Worm (Caenorhabditis elegans) whole organism, L4 larva: ENCODE results near the gene nop-1.

Source experiments
- F10B5.3 ChIP-seq: sonication (generic microtip); optimal IDR thresholded peaks from 2 replicates; lab custom pipeline; 2016; ENCODE audit warnings: mild to moderate bottlenecking, missing genetic modification characterization, missing compliant biosample characterization
- F26F4.8 ChIP-seq: fragments of 200-800 bp; sonication (Bioruptor generic); conservative IDR thresholded peaks from 2 replicates; pipeline ENCODE4 v1.3.6; 2022; ENCODE audit warnings: missing genetic modification characterization, missing compliant biosample characterization
- F37D6.2 ChIP-seq: sonication (generic microtip); optimal IDR thresholded peaks from 2 replicates; lab custom pipeline; 2016; ENCODE audit warnings: mild to moderate bottlenecking, missing genetic modification characterization, missing compliant biosample characterization
- T20F7.1 ChIP-seq: fragments of 200-800 bp; sonication (Bioruptor generic); optimal IDR thresholded peaks from 2 replicates; lab custom pipeline; 2018; ENCODE audit warnings: mild to moderate bottlenecking, missing genetic modification characterization, missing compliant biosample characterization
- Y5F2A.4 ChIP-seq: fragments of 200-800 bp; sonication (Bioruptor generic); optimal IDR thresholded peaks from 2 replicates; lab custom pipeline; 2018; ENCODE audit warnings: mild to moderate bottlenecking, missing genetic modification characterization, missing compliant biosample characterization
- aha-1 ChIP-seq: fragments of 150-350 bp; peaks from one replicate; lab custom pipeline; 2014; ENCODE audit warnings: missing biosample characterization, missing genetic modification characterization
- arid-1 ChIP-seq: fragments of 200-800 bp; sonication (Bioruptor generic); conservative IDR thresholded peaks from 2 replicates; pipeline ENCODE4 v1.3.6; 2022; ENCODE audit warnings: missing genetic modification reagents, missing genetic modification characterization, missing compliant biosample characterization
- ceh-20 ChIP-seq: fragments of 200-800 bp; sonication (Bioruptor generic); IDR thresholded peaks from 2 replicates; pipeline ENCODE4 v1.3.6; 2022; ENCODE audit warnings: missing genetic modification reagents, missing genetic modification characterization, missing compliant biosample characterization
- ceh-82 ChIP-seq: sonication (generic microtip); optimal IDR thresholded peaks from 2 replicates; lab custom pipeline; 2017; ENCODE audit warnings: missing biosample characterization, missing genetic modification characterization
- ces-1 ChIP-seq: fragments of 150-350 bp; sonication (generic microtip); optimal IDR thresholded peaks from 4 replicates; lab custom pipeline; 2014; ENCODE audit warnings: missing biosample characterization, missing genetic modification reagents, missing genetic modification characterization
- ctbp-1 ChIP-seq: fragments of 200-800 bp; sonication (Bioruptor generic); IDR thresholded peaks from 2 replicates; pipeline ENCODE4 v1.3.6; 2022; ENCODE audit warnings: missing genetic modification reagents, missing genetic modification characterization, missing compliant biosample characterization
- daf-16 ChIP-seq, 3 experiments: sonication (generic microtip); optimal IDR thresholded peaks; 2 replicates each; lab custom pipeline; 2016 to 2017; ENCODE audit warnings: missing genetic modification characterization in 3 of 3, missing genetic modification reagents in 3 of 3, mild to moderate bottlenecking in 2 of 3, missing compliant biosample characterization in 2 of 3, missing biosample characterization in 1 of 3, moderate library complexity in 1 of 3
- daf-19 ChIP-seq: fragments of 200-800 bp; sonication (Bioruptor generic); conservative IDR thresholded peaks from 2 replicates; pipeline ENCODE4 v1.3.6; 2022; ENCODE audit warnings: missing genetic modification characterization, missing compliant biosample characterization
- dmd-6 ChIP-seq: fragments of 200-800 bp; sonication (Bioruptor generic); IDR thresholded peaks from 2 replicates; pipeline ENCODE4 v1.3.6; 2022; ENCODE audit warnings: missing genetic modification reagents, missing genetic modification characterization, missing compliant biosample characterization
- dve-1 ChIP-seq: sonication (generic microtip); optimal IDR thresholded peaks from 2 replicates; lab custom pipeline; 2017; ENCODE audit warnings: antibody characterized with exemption, mild to moderate bottlenecking, missing genetic modification characterization, missing compliant biosample characterization; ENCODE audit not compliant: insufficient read depth
- egl-27 ChIP-seq: sonication (generic microtip); optimal IDR thresholded peaks from 3 replicates; lab custom pipeline; 2017; ENCODE audit warnings: missing biosample characterization, missing genetic modification reagents, missing genetic modification characterization
- hlh-11 ChIP-seq: fragments of 200-800 bp; sonication (Bioruptor generic); optimal IDR thresholded peaks from 2 replicates; lab custom pipeline; 2018; ENCODE audit warnings: mild to moderate bottlenecking, missing genetic modification characterization, missing compliant biosample characterization
- hlh-30 ChIP-seq: sonication (generic microtip); optimal IDR thresholded peaks from 2 replicates; lab custom pipeline; 2017; ENCODE audit warnings: antibody characterized with exemption, mild to moderate bottlenecking, missing genetic modification characterization, missing compliant biosample characterization; ENCODE audit not compliant: insufficient read depth
- lin-13 ChIP-seq: fragments of 150-350 bp; optimal IDR thresholded peaks from 2 replicates; lab custom pipeline; 2014; ENCODE audit warnings: missing biosample characterization, missing genetic modification reagents, missing genetic modification characterization
- lin-38 ChIP-seq: fragments of 200-800 bp; sonication (Bioruptor generic); IDR thresholded peaks from 2 replicates; pipeline ENCODE4 v1.3.6; 2022; ENCODE audit warnings: missing genetic modification reagents, missing genetic modification characterization, missing compliant biosample characterization
- lir-3 ChIP-seq: sonication (generic microtip); optimal IDR thresholded peaks from 2 replicates; lab custom pipeline; 2016; ENCODE audit warnings: mild to moderate bottlenecking, missing genetic modification characterization, missing compliant biosample characterization
- madf-5 ChIP-seq, 2 experiments: fragments of 200-800 bp; sonication (Bioruptor generic); IDR thresholded peaks; 2 replicates each; pipeline ENCODE4 v1.3.6; 2022; ENCODE audit warnings: missing compliant biosample characterization in 2 of 2, missing genetic modification characterization in 2 of 2
- mdl-1 ChIP-seq, 2 experiments: fragments of 150-350 bp in 1 of 2; sonication (generic microtip) in 1 of 2; optimal IDR thresholded peaks; 2 replicates each; lab custom pipeline; 2014 to 2017; ENCODE audit warnings: missing biosample characterization in 2 of 2, missing genetic modification characterization in 2 of 2
- mep-1 ChIP-seq: fragments of 150-350 bp; sonication (generic microtip); optimal IDR thresholded peaks from 3 replicates; lab custom pipeline; 2014; ENCODE audit warnings: missing biosample characterization, missing genetic modification characterization
- mes-2 ChIP-seq: sonication (generic microtip); optimal IDR thresholded peaks from 2 replicates; lab custom pipeline; 2016; ENCODE audit warnings: missing genotype, mild to moderate bottlenecking, missing genetic modification characterization, missing compliant biosample characterization; ENCODE audit not compliant: poor library complexity, severe bottlenecking
- mxl-2 ChIP-seq: fragments of 200-800 bp; sonication (Bioruptor generic); conservative IDR thresholded peaks from 2 replicates; pipeline ENCODE4 v1.3.6; 2022; ENCODE audit warnings: missing genetic modification reagents, missing genetic modification characterization, missing compliant biosample characterization
- nhr-10 ChIP-seq: fragments of 150-350 bp; optimal IDR thresholded peaks from 2 replicates; lab custom pipeline; 2014; ENCODE audit warnings: missing biosample characterization, missing genetic modification characterization
- nhr-111 ChIP-seq: fragments of 200-800 bp; sonication (Bioruptor generic); optimal IDR thresholded peaks from 2 replicates; lab custom pipeline; 2018; ENCODE audit warnings: mild to moderate bottlenecking, missing genetic modification characterization, missing compliant biosample characterization
- nhr-28 ChIP-seq: fragments of 150-350 bp; optimal IDR thresholded peaks from 2 replicates; lab custom pipeline; 2014; ENCODE audit warnings: missing biosample characterization, missing genetic modification characterization
- nhr-42 ChIP-seq: fragments of 200-800 bp; sonication (Bioruptor generic); IDR thresholded peaks from 2 replicates; pipeline ENCODE4 v1.3.6; 2022; ENCODE audit warnings: missing genetic modification characterization, missing compliant biosample characterization
- nhr-48 ChIP-seq: sonication (generic microtip); optimal IDR thresholded peaks from 2 replicates; lab custom pipeline; 2016; ENCODE audit warnings: mild to moderate bottlenecking, missing genetic modification characterization, missing compliant biosample characterization
- nhr-6 ChIP-seq: fragments of 150-350 bp; optimal IDR thresholded peaks from 2 replicates; lab custom pipeline; 2014; ENCODE audit warnings: missing biosample characterization, missing genetic modification characterization
- nhr-77 ChIP-seq: fragments of 150-350 bp; optimal IDR thresholded peaks from 2 replicates; lab custom pipeline; 2014; ENCODE audit warnings: missing biosample characterization, missing genetic modification characterization
- pha-4 ChIP-seq, 2 experiments: fragments of 150-350 bp in 1 of 2; fragments of 200-800 bp in 1 of 2; sonication (Bioruptor generic) in 1 of 2; IDR thresholded peaks in 1 of 2; optimal IDR thresholded peaks in 1 of 2; 2 replicates each; pipeline versions ENCODE4 v1.3.6 to Lab custom; 2014 to 2022; ENCODE audit warnings: missing genetic modification characterization in 2 of 2, missing genetic modification reagents in 2 of 2, missing biosample characterization in 1 of 2, missing compliant biosample characterization in 1 of 2
- php-3 ChIP-seq: fragments of 200-800 bp; sonication (Bioruptor generic); IDR thresholded peaks from 2 replicates; pipeline ENCODE4 v1.3.6; 2022; ENCODE audit warnings: missing genetic modification reagents, missing genetic modification characterization, missing compliant biosample characterization
- pqm-1 ChIP-seq: sonication (generic microtip); optimal IDR thresholded peaks from 2 replicates; lab custom pipeline; 2017; ENCODE audit warnings: missing biosample characterization, missing genetic modification characterization
- sdz-12 ChIP-seq: fragments of 200-800 bp; sonication (Bioruptor generic); optimal IDR thresholded peaks from 2 replicates; lab custom pipeline; 2018; ENCODE audit warnings: mild to moderate bottlenecking, missing genetic modification characterization, missing compliant biosample characterization
- snpc-4 ChIP-seq: fragments of 150-350 bp; optimal IDR thresholded peaks from 2 replicates; lab custom pipeline; 2014; ENCODE audit warnings: missing biosample characterization, missing genetic modification characterization
- spr-3 ChIP-seq: fragments of 200-800 bp; sonication (Bioruptor generic); optimal IDR thresholded peaks from 2 replicates; lab custom pipeline; 2018; ENCODE audit warnings: mild to moderate bottlenecking, missing genetic modification characterization, missing compliant biosample characterization
- tra-1 ChIP-seq: fragments of 200-800 bp; sonication (Bioruptor generic); IDR thresholded peaks from 2 replicates; pipeline ENCODE4 v1.3.6; 2022; ENCODE audit warnings: missing genetic modification reagents, missing genetic modification characterization, missing compliant biosample characterization
- unc-39 ChIP-seq: sonication (generic microtip); optimal IDR thresholded peaks from 2 replicates; lab custom pipeline; 2017; ENCODE audit warnings: missing biosample characterization, missing genetic modification characterization
- unc-62 ChIP-seq, 3 experiments: fragments of 150-350 bp in 1 of 3; sonication (generic microtip); optimal IDR thresholded peaks in 2 of 3; peaks in 1 of 3; 1 replicate in 1 of 3; 2 replicates in 2 of 3; lab custom pipeline; 2014 to 2017; ENCODE audit warnings: missing biosample characterization in 3 of 3, missing genetic modification characterization in 3 of 3, missing genetic modification reagents in 3 of 3, missing genotype in 1 of 3
- zip-11 ChIP-seq: fragments of 200-800 bp; sonication (Bioruptor generic); IDR thresholded peaks from 2 replicates; pipeline ENCODE4 v1.3.6; 2022; ENCODE audit warnings: missing genetic modification characterization, missing compliant biosample characterization
- zip-2 ChIP-seq: fragments of 150-350 bp; optimal IDR thresholded peaks from 2 replicates; lab custom pipeline; 2014; ENCODE audit warnings: missing biosample characterization, missing genetic modification characterization
- ztf-7 ChIP-seq: fragments of 150-350 bp; optimal IDR thresholded peaks from 2 replicates; lab custom pipeline; 2014; ENCODE audit warnings: missing biosample characterization, missing genetic modification characterization

nop-1 gene

DNA sequence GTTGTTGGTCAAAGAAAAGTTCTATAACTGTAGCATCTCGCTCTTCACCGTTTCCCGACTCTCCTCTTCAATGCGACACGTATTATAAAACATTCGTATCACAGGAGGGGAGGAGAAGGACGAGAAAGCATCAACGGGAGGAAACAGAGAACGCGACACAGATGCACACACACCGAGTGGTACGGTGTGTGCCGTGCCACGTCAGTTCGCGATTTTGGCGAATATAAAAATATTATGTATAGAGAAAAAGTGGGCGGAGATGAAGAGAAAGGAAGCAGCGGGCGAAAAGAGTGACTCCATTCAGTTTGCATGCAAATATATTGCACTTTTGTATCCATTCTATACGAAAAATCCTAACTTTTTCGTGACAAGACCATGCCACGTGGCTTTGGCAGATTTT is 43.8 kb upstream of the nop-1 start (continued):
- TF ChIP-seq daf-16 (GFP tag; optimal IDR thresholded peaks at IDR 0.05; lab: Kevin White, UChicago) (no peak), daf-16 (tag; optimal IDR thresholded peaks at IDR 0.05; lab: Kevin White, UChicago) (peak; percentile 62), nhr-6 (tag; lab: Kevin White, UChicago) (no peak), egl-27 (tag; lab: Kevin White, UChicago) (no peak), hlh-30 (tag; lab: Kevin White, UChicago) (peak; percentile 29), sdz-12 (no peak), ctbp-1 (no peak), F10B5.3 (peak; percentile 27), pha-4 (GFP tag; IDR thresholded peaks at IDR 0.05; lab: Robert Waterston, UW) (no peak; the same call in 1 of the 2 replicates), pha-4 (tag; optimal IDR thresholded peaks at IDR 0.05; lab: Kevin White, UChicago) (peak; percentile 24)

DNA sequence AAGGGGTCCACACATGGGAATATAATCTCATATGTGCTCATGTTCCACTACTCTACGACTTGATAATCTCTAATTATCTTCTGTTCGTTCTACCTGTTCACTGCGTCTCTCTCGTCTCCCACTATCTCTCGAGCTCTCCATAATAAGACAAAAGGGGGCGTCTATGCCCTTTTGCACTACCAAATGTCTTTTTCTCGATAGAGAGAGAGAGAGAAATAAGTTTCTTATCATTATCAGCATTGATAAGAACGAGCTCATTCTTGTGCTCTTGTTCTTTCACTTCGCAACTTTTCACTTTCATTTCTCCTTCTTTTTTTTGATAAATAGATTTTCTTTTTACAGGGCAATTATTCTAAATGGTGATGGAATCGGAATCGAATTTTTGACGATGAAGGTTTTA is 42.6 kb upstream of the nop-1 start:
- TF ChIP-seq nhr-48 (tag; lab: Kevin White, UChicago) (no peak), ces-1 (GFP tag; lab: Kevin White, UChicago) (no peak), arid-1 (GFP tag; lab: Robert Waterston, UW) (no peak), mep-1 (tag; lab: Kevin White, UChicago) (peak; percentile 18), ztf-7 (tag; lab: Kevin White, UChicago) (peak; percentile 33), daf-19 (GFP tag; lab: Robert Waterston, UW) (no peak), ceh-82 (tag; lab: Kevin White, UChicago) (no peak), mes-2 (peak; percentile 40), zip-11 (no peak), madf-5 (GFP tag; IDR thresholded peaks at IDR 0.05; lab: Robert Waterston, UW) (no peak), ctbp-1 (no peak), nhr-6 (tag; lab: Kevin White, UChicago) (peak; percentile 33), pqm-1 (tag; lab: Kevin White, UChicago) (peak; percentile 95), daf-16 (GFP tag; optimal IDR thresholded peaks at IDR 0.05; lab: Kevin White, UChicago) (no peak), daf-16 (tag; optimal IDR thresholded peaks at IDR 0.05; lab: Kevin White, UChicago) (peak; percentile 57), aha-1 (tag; lab: Kevin White, UChicago) (no peak), F37D6.2 (tag; lab: Kevin White, UChicago) (no peak), nhr-28 (tag; lab: Kevin White, UChicago) (peak; percentile 67), dve-1 (tag; lab: Kevin White, UChicago) (peak; percentile 67), mdl-1 (tag; optimal IDR thresholded peaks at IDR 0.05; lab: Kevin White, UChicago) (no peak), hlh-11 (tag; lab: Kevin White, UChicago) (peak; percentile 59), unc-39 (tag; lab: Kevin White, UChicago) (no peak), dmd-6 (GFP tag; lab: Robert Waterston, UW) (peak; percentile 64), snpc-4 (tag; lab: Kevin White, UChicago) (no peak), tra-1 (GFP tag; lab: Robert Waterston, UW) (0 out of 2 replicates have a peak, but pooled peaks have one; percentile 10), Y5F2A.4 (GFP tag; lab: Kevin White, UChicago) (no peak), nhr-77 (tag; lab: Kevin White, UChicago) (peak; percentile 44)

DNA sequence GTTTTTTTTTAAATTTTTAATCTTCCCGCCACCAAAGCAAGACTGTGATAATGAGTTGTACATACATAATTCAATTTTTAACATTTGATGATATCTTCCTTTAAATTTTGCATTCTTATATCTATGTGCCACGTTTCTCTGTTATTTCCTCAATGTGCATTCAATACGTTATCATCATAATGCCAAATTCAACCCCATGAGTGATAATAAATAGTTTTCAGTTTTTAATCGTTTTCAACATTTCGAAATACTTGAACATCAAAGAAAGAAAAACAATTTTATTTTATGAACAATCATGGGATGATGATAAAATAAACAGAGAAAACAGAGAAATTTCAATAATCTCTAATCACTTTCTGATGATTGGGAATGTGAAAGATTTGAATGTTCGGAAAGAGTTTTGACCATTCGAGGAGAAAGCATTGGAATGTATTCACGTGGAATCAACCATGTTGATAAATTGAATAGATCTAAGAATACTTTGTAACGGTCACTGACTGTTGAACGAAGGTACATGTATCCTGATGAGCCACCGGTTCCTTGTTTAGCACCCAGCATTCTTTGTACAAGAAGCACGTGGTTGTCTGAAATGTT is 41.1 kb upstream of the nop-1 start:
- TF ChIP-seq php-3 (GFP tag; lab: Robert Waterston, UW) = peak; percentile 78
- TF ChIP-seq dmd-6 (GFP tag; lab: Robert Waterston, UW) = peak; percentile 13; the same call in 1 of the 2 replicates
- 0 out of 2 replicates have a peak, but pooled peaks have one; percentile 39 for TF ChIP-seq nhr-42 (GFP tag; lab: Robert Waterston, UW)
- peak; percentile 28; the same call in 1 of the 2 replicates for TF ChIP-seq lin-38 (GFP tag; lab: Robert Waterston, UW)
- TF ChIP-seq ceh-20 = peak; percentile 33; the same call in 1 of the 2 replicates
- no peak for TF ChIP-seq F26F4.8 (GFP tag; lab: Robert Waterston, UW)
- no peak for TF ChIP-seq lir-3
- TF ChIP-seq mdl-1 (tag; optimal IDR thresholded peaks at IDR 0.05; lab: Kevin White, UChicago) = peak in 1 of 2 experiments; percentile 24
- peak; percentile 62 for TF ChIP-seq zip-2
- TF ChIP-seq nhr-10 = peak; percentile 11
- peak; percentile 58 for TF ChIP-seq lin-13 (GFP tag; lab: Kevin White, UChicago)
- peak; percentile 88 for TF ChIP-seq pqm-1 (tag; lab: Kevin White, UChicago)
- TF ChIP-seq mxl-2 (GFP tag; lab: Robert Waterston, UW) = no peak
- TF ChIP-seq daf-16 (GFP tag; optimal IDR thresholded peaks at IDR 0.05; lab: Kevin White, UChicago) = no peak
- TF ChIP-seq daf-16 (tag; optimal IDR thresholded peaks at IDR 0.05; lab: Kevin White, UChicago) = peak; percentile 96
- TF ChIP-seq T20F7.1 (GFP tag; lab: Kevin White, UChicago) = peak; percentile 38
- TF ChIP-seq nhr-28 (tag; lab: Kevin White, UChicago) = peak; percentile 64
- no peak for TF ChIP-seq nhr-111 (GFP tag; lab: Kevin White, UChicago)
- peak in 1 of 2 experiments; percentile 84 for TF ChIP-seq unc-62 (GFP tag; optimal IDR thresholded peaks at IDR 0.05 in 1 of 2; lab: Kevin White, UChicago)
- no peak for TF ChIP-seq unc-62 (tag; optimal IDR thresholded peaks at IDR 0.05; lab: Kevin White, UChicago)
- no peak for TF ChIP-seq spr-3 (GFP tag; lab: Kevin White, UChicago)
